Fruit fly (Drosophila melanogaster) whole organism, embryonic: Measurements from ENCODE around the gene CheA7a.

ENCODE experiments used
- B-H2 ChIP-seq: fragments of 200-800 bp; sonication (Bioruptor generic); optimal IDR thresholded peaks from 2 replicates; lab custom pipeline; 2018; ENCODE audit warnings: missing biosample characterization, mild to moderate bottlenecking, missing genetic modification characterization
- BtbVII ChIP-seq: fragments of 200-800 bp; sonication (Bioruptor generic); optimal IDR thresholded peaks from 3 replicates; lab custom pipeline; 2017; ENCODE audit warnings: missing biosample characterization, mild to moderate bottlenecking, missing genetic modification characterization
- CG10431 ChIP-seq: fragments of 200-800 bp; sonication (Bioruptor generic); optimal IDR thresholded peaks from 3 replicates; lab custom pipeline; 2018; ENCODE audit warnings: missing biosample characterization, mild to moderate bottlenecking, missing genetic modification characterization
- CG13894 ChIP-seq: fragments of 200-800 bp; sonication (Bioruptor generic); optimal IDR thresholded peaks from 3 replicates; lab custom pipeline; 2018; ENCODE audit warnings: missing biosample characterization, mild to moderate bottlenecking, missing genetic modification characterization, moderate library complexity
- CG1603 ChIP-seq: fragments of 200-800 bp; sonication (Bioruptor generic); optimal IDR thresholded peaks from 2 replicates; lab custom pipeline; 2019; ENCODE audit warnings: missing biosample characterization, mild to moderate bottlenecking, missing genetic modification characterization, moderate library complexity
- CG31365 ChIP-seq: fragments of 200-800 bp; sonication (Bioruptor generic); optimal IDR thresholded peaks from 2 replicates; lab custom pipeline; 2018; ENCODE audit warnings: missing biosample characterization, mild to moderate bottlenecking, missing genetic modification characterization
- CG32532 ChIP-seq: fragments of 200-800 bp; sonication (Bioruptor generic); IDR thresholded peaks from 2 replicates; pipeline ENCODE4 v1.3.6; 2022; ENCODE audit warnings: missing biosample characterization, missing genetic modification characterization
- CG42726 ChIP-seq: fragments of 200-800 bp; sonication (Bioruptor generic); IDR thresholded peaks from 2 replicates; pipeline ENCODE4 v1.3.6; 2022; ENCODE audit warnings: missing biosample characterization, missing genetic modification characterization; ENCODE audit not compliant: partially characterized antibody
- CG7372 ChIP-seq: fragments of 200-800 bp; sonication (Bioruptor generic); IDR thresholded peaks from 2 replicates; pipeline ENCODE4 v1.3.6; 2022; ENCODE audit warnings: missing biosample characterization, missing genetic modification characterization
- CG7928 ChIP-seq: fragments of 200-800 bp; sonication (Bioruptor generic); optimal IDR thresholded peaks from 2 replicates; lab custom pipeline; 2017; ENCODE audit warnings: missing biosample characterization, mild to moderate bottlenecking, missing genetic modification characterization
- CTCF ChIP-seq: fragments of 200-800 bp; sonication (Bioruptor generic); optimal IDR thresholded peaks from 2 replicates; lab custom pipeline; 2017; ENCODE audit warnings: missing biosample characterization, mild to moderate bottlenecking, missing genetic modification characterization, moderate library complexity
- D19A ChIP-seq: fragments of 200-800 bp; optimal IDR thresholded peaks from 3 replicates; lab custom pipeline; 2019; ENCODE audit warnings: missing biosample characterization, mild to moderate bottlenecking, missing genetic modification characterization, moderate library complexity
- Dek ChIP-seq: fragments of 200-800 bp; sonication (Bioruptor generic); optimal IDR thresholded peaks from 3 replicates; lab custom pipeline; 2019; ENCODE audit warnings: missing biosample characterization, mild to moderate bottlenecking, missing genetic modification characterization, moderate library complexity
- E2f2 ChIP-seq: fragments of 200-800 bp; sonication (Bioruptor generic); IDR thresholded peaks from 2 replicates; pipeline ENCODE4 v1.3.6; 2022; ENCODE audit warnings: missing biosample characterization, missing genetic modification characterization
- Hr51 ChIP-seq, 2 experiments: fragments of 200-800 bp; sonication (Bioruptor generic); optimal IDR thresholded peaks; 2 replicates in 1 of 2; 3 replicates in 1 of 2; lab custom pipeline; 2016 to 2018; ENCODE audit warnings: missing biosample characterization in 2 of 2, missing genetic modification characterization in 2 of 2, mild to moderate bottlenecking in 1 of 2, moderate library complexity in 1 of 2
- Med ChIP-seq: fragments of 200-800 bp; sonication (Bioruptor generic); peaks from one replicate; lab custom pipeline; 2016; ENCODE audit warnings: missing biosample characterization, missing genetic modification characterization, mild to moderate bottlenecking, inconsistent platforms, moderate library complexity
- Optix ChIP-seq: fragments of 200-800 bp; sonication (Bioruptor generic); IDR thresholded peaks from 3 replicates; pipeline ENCODE4 v1.3.6; 2022; ENCODE audit warnings: missing biosample characterization, missing genetic modification characterization
- PHDP ChIP-seq: fragments of 200-800 bp; sonication (Bioruptor generic); optimal IDR thresholded peaks from 3 replicates; lab custom pipeline; 2018; ENCODE audit warnings: missing biosample characterization, mild to moderate bottlenecking, missing genetic modification characterization, moderate library complexity
- Pdp1 ChIP-seq, 2 experiments: fragments of 200-800 bp; sonication (Bioruptor generic); optimal IDR thresholded peaks; 3 replicates each; lab custom pipeline; 2016; ENCODE audit warnings: missing biosample characterization in 2 of 2, missing genetic modification characterization in 2 of 2, mild to moderate bottlenecking in 1 of 2, moderate library complexity in 1 of 2
- Ptx1 ChIP-seq: fragments of 200-800 bp; sonication (Bioruptor generic); IDR thresholded peaks from 2 replicates; pipeline ENCODE4 v1.3.6; 2022; ENCODE audit warnings: missing biosample characterization, missing genetic modification characterization
- Trl ChIP-seq, 3 experiments: fragments of >200 bp in 2 of 3; fragments of 200-800 bp in 1 of 3; sonication (Bioruptor generic) in 1 of 3; optimal IDR thresholded peaks; 2 replicates in 1 of 3; 3 replicates in 2 of 3; lab custom pipeline; 2016 to 2017; ENCODE audit warnings: missing biosample characterization in 1 of 3, missing genetic modification characterization in 1 of 3
- ato ChIP-seq: fragments of 200-800 bp; sonication (Bioruptor generic); IDR thresholded peaks from 2 replicates; pipeline ENCODE4 v1.3.6; 2022; ENCODE audit warnings: missing biosample characterization, missing genetic modification characterization; ENCODE audit not compliant: partially characterized antibody
- bab2 ChIP-seq: fragments of 200-800 bp; sonication (Bioruptor generic); optimal IDR thresholded peaks from 2 replicates; lab custom pipeline; 2016; ENCODE audit warnings: missing biosample characterization, missing genetic modification characterization
- bowl ChIP-seq: fragments of 200-800 bp; sonication (Bioruptor generic); IDR thresholded peaks from 2 replicates; pipeline ENCODE4 v1.3.6; 2022; ENCODE audit warnings: missing biosample characterization, missing genetic modification characterization
- crol ChIP-seq: fragments of 200-800 bp; sonication (Bioruptor generic); IDR thresholded peaks from 2 replicates; pipeline ENCODE4 v1.3.6; 2022; ENCODE audit warnings: missing biosample characterization, missing genetic modification characterization
- dmrt99B ChIP-seq: fragments of 200-800 bp; sonication (Bioruptor generic); optimal IDR thresholded peaks from 2 replicates; lab custom pipeline; 2018; ENCODE audit warnings: missing biosample characterization, mild to moderate bottlenecking, missing genetic modification characterization, moderate library complexity
- dpn ChIP-seq, 2 experiments: fragments of 200-800 bp; sonication (Bioruptor generic); optimal IDR thresholded peaks; 3 replicates each; lab custom pipeline; 2016; ENCODE audit warnings: missing biosample characterization in 2 of 2, missing genetic modification characterization in 2 of 2
- esg ChIP-seq: fragments of 200-800 bp; sonication (Bioruptor generic); conservative IDR thresholded peaks from 2 replicates; pipeline ENCODE4 v1.3.6; 2022; ENCODE audit warnings: missing biosample characterization, missing genetic modification characterization
- eve ChIP-seq, 2 experiments: fragments of >200 bp; optimal IDR thresholded peaks; 2 replicates each; lab custom pipeline; 2017; ENCODE audit warnings: missing biosample characterization in 2 of 2, missing genetic modification characterization in 2 of 2
- fd102C ChIP-seq: fragments of 200-800 bp; sonication (Bioruptor generic); optimal IDR thresholded peaks from 2 replicates; lab custom pipeline; 2018; ENCODE audit warnings: missing biosample characterization, mild to moderate bottlenecking, missing genetic modification characterization, moderate library complexity
- gem ChIP-seq: fragments of 200-800 bp; sonication (Bioruptor generic); optimal IDR thresholded peaks from 2 replicates; lab custom pipeline; 2019; ENCODE audit warnings: missing biosample characterization, mild to moderate bottlenecking, missing genetic modification characterization, moderate library complexity
- nerfin-2 ChIP-seq: fragments of 200-800 bp; sonication (Bioruptor generic); IDR thresholded peaks from 2 replicates; pipeline ENCODE4 v1.3.6; 2022; ENCODE audit warnings: missing biosample characterization, missing genetic modification characterization; ENCODE audit not compliant: partially characterized antibody
- pita ChIP-seq: fragments of 200-800 bp; sonication (Bioruptor generic); optimal IDR thresholded peaks from 2 replicates; lab custom pipeline; 2017; ENCODE audit warnings: missing biosample characterization, mild to moderate bottlenecking, missing genetic modification characterization
- rib ChIP-seq: fragments of 200-800 bp; sonication (Bioruptor generic); IDR thresholded peaks from 2 replicates; pipeline ENCODE4 v1.3.6; 2022; ENCODE audit warnings: missing biosample characterization, missing genetic modification characterization
- row ChIP-seq: fragments of 200-800 bp; sonication (Bioruptor generic); IDR thresholded peaks from 3 replicates; pipeline ENCODE4 v1.3.6; 2022; ENCODE audit warnings: missing biosample characterization, missing genetic modification characterization

Gene CheA7a

dm6 chrX:7339610-7340326, 38.2 kb upstream of the CheA7a start (continued):
- no peak for TF ChIP-seq CG42726 (GFP tag; lab: Robert Waterston, UW)
- no peak for TF ChIP-seq B-H2
- TF ChIP-seq E2f2 (GFP tag; lab: Robert Waterston, UW): no peak
- peak in 1 of 2 experiments; percentile 93 for TF ChIP-seq Pdp1 (GFP tag; optimal IDR thresholded peaks at IDR 0.05; lab: Kevin White, UChicago)
- TF ChIP-seq BtbVII (GFP tag; lab: Kevin White, UChicago): no peak
- no peak for TF ChIP-seq CG7928 (GFP tag; lab: Kevin White, UChicago)
- TF ChIP-seq CG10431 (GFP tag; lab: Kevin White, UChicago): peak; percentile 61
- no peak for TF ChIP-seq crol (GFP tag; lab: Robert Waterston, UW)
- TF ChIP-seq Optix: no peak
- no peak for TF ChIP-seq dpn (GFP tag; optimal IDR thresholded peaks at IDR 0.05; lab: Kevin White, UChicago)
- TF ChIP-seq, all 482 proteins: peak for 14

dm6 chrX:7340667-7341066, 37.3 kb upstream of the CheA7a start:
- TF ChIP-seq bab2 (GFP tag; lab: Kevin White, UChicago): no peak
- TF ChIP-seq nerfin-2 (GFP tag; lab: Robert Waterston, UW): no peak
- peak; percentile 4 for TF ChIP-seq CTCF
- TF ChIP-seq eve (GFP tag; optimal IDR thresholded peaks at IDR 0.05; lab: Kevin White, UChicago): peak in 1 of 2 experiments; percentile 59
- TF ChIP-seq esg (GFP tag; lab: Robert Waterston, UW): no peak
- TF ChIP-seq Trl (optimal IDR thresholded peaks at IDR 0.05; lab: Kevin White, UChicago): no peak
- TF ChIP-seq Trl (GFP tag; optimal IDR thresholded peaks at IDR 0.05; lab: Kevin White, UChicago): no peak
- peak; percentile 94 for TF ChIP-seq CG31365 (tag; lab: Kevin White, UChicago)
- TF ChIP-seq pita (GFP tag; lab: Kevin White, UChicago): peak; percentile 7
- no peak for TF ChIP-seq dmrt99B (tag; lab: Kevin White, UChicago)
- TF ChIP-seq fd102C (GFP tag; lab: Kevin White, UChicago): no peak
- TF ChIP-seq, all 482 proteins: peak for 4

DNA sequence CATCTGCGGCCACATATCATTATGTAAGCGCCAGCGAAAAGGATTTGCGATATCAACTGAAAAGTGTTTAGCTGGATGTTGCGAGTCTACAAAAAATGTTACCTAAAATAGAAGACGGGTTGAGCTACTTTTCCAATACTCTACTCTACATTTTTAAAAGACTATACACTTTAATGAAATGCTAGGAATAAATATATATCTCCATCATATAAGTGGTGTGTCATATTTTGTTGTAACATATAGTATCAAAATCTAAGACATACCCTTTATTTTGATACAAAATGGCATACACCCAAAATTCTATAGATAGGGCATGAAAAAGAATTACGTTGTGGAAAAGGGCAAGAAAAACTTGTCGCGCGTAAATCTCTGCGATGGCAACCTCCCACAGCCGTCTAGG, 34.9 kb upstream of the CheA7a start:
- TF ChIP-seq Ptx1 (0 out of 2 replicates have a peak, but pooled peaks have one; percentile 17), CG32532 (GFP tag; lab: Robert Waterston, UW) (peak; percentile 22; the same call in 1 of the 2 replicates), ato (no peak), row (peak; percentile 42; the same call in 1 of the 3 replicates), CG13894 (tag; lab: Kevin White, UChicago) (peak; percentile 10), Hr51 (GFP tag; optimal IDR thresholded peaks at IDR 0.05; lab: Kevin White, UChicago) (peak in 1 of 2 experiments; percentile 5), Med (GFP tag; lab: Kevin White, UChicago) (peak; percentile 57), CG7372 (GFP tag; lab: Robert Waterston, UW) (no peak), CG1603 (tag; lab: Kevin White, UChicago) (peak; percentile 9), bowl (no peak), gem (tag; lab: Kevin White, UChicago) (peak; percentile 23), Pdp1 (GFP tag; optimal IDR thresholded peaks at IDR 0.05; lab: Kevin White, UChicago) (peak in 1 of 2 experiments; percentile 30), D19A (peak; percentile 65)

DNA sequence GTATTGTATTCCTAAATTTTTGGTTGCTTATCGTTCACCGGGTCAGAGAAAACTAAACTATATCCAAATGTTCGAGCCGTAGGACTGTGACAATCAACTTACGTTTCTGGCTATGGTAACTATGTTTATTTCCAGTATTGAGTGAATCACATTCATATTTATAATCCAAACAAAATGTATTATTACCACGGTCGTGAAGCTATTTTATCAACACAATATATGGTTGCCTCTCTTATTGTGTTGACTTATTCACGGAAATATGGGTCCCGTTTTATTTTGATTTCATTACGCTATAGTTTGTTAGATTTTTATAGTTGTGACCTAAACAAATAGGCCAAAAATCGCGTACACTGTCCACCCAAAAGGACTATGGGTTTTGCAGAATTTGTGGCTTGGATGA, 30.5 kb upstream of the CheA7a start, which contains the start of gene CG15034:
Gene CG15034, minus strand, starts transcription at position 101 of the 400 bp plus-strand sequence.
- TF ChIP-seq Dek (no peak), PHDP (tag; lab: Kevin White, UChicago) (no peak), rib (no peak)
- TF ChIP-seq, all 482 proteins: peak for 0
